Worm (Caenorhabditis elegans): Measurements from ENCODE around the gene nhr-258.
A peak's percentile ranks its signal among the peaks of the same experiment; 100 is the strongest.

- no peak for TF ChIP-seq ceh-82 (tag; optimal IDR thresholded peaks at IDR 0.05)
- TF ChIP-seq snpc-4 (tag; optimal IDR thresholded peaks at IDR 0.05): no peak
- TF ChIP-seq mdl-1 (tag; optimal IDR thresholded peaks at IDR 0.05): peak in 1 of 2 experiments; percentile 40
Measured at ce11 chrIV:8026361-8026760, 18.4 kb upstream of the nhr-258 start.

Data from whole organism, L2 larva.